Worm (Caenorhabditis elegans): ENCODE results near the gene nsy-1.

nsy-1 gene

ce11 chrII:4992977-4993376 is 29.6 kb upstream of the nsy-1 start, which contains the start of gene pigb-1:
Gene pigb-1, minus strand, starts transcription at chrII:4993077.
- TF ChIP-seq aly-2 (tag; optimal IDR thresholded peaks at IDR 0.05) (no peak), peb-1 (tag; optimal IDR thresholded peaks at IDR 0.05) (no peak), nhr-77 (tag; optimal IDR thresholded peaks at IDR 0.05) (no peak), ztf-11 (tag; optimal IDR thresholded peaks at IDR 0.05) (no peak), sma-9 (GFP tag; optimal IDR thresholded peaks at IDR 0.05) (no peak), sma-9 (tag; optimal IDR thresholded peaks at IDR 0.05) (no peak), nhr-11 (tag; optimal IDR thresholded peaks at IDR 0.05) (no peak), nhr-21 (tag; optimal IDR thresholded peaks at IDR 0.05) (no peak), C34F6.9 (tag; optimal IDR thresholded peaks at IDR 0.05) (no peak), nhr-12 (tag; optimal IDR thresholded peaks at IDR 0.05) (no peak), nhr-25 (tag; optimal IDR thresholded peaks at IDR 0.05) (no peak), nhr-237 (tag; optimal IDR thresholded peaks at IDR 0.05) (no peak), ztf-1 (GFP tag; conservative IDR thresholded peaks at IDR 0.05) (no peak), elt-3 (tag; optimal IDR thresholded peaks at IDR 0.05) (no peak), R02D3.7 (tag; optimal IDR thresholded peaks at IDR 0.05) (no peak), fos-1 (tag; optimal IDR thresholded peaks at IDR 0.05) (no peak)

- no peak for TF ChIP-seq sem-4 (tag; optimal IDR thresholded peaks at IDR 0.05)
- no peak for TF ChIP-seq alr-1 (tag; optimal IDR thresholded peaks at IDR 0.05)
- TF ChIP-seq crh-2 (tag; optimal IDR thresholded peaks at IDR 0.05), result peak; percentile 29
- TF ChIP-seq lin-13 (GFP tag; optimal IDR thresholded peaks at IDR 0.05), result peak; percentile 53
- TF ChIP-seq C34F6.9 (tag; optimal IDR thresholded peaks at IDR 0.05), result peak; percentile 82
- TF ChIP-seq nhr-10 (tag; optimal IDR thresholded peaks at IDR 0.05), result no peak
- no peak for TF ChIP-seq unc-62 (GFP tag; optimal IDR thresholded peaks at IDR 0.05)
- TF ChIP-seq elt-3 (tag; optimal IDR thresholded peaks at IDR 0.05), result no peak
- no peak for TF ChIP-seq ztf-11 (tag; optimal IDR thresholded peaks at IDR 0.05)
- no peak for TF ChIP-seq aly-2 (tag; optimal IDR thresholded peaks at IDR 0.05)
- no peak for TF ChIP-seq R02D3.7 (tag; optimal IDR thresholded peaks at IDR 0.05)
- TF ChIP-seq nhr-6 (tag; optimal IDR thresholded peaks at IDR 0.05), result no peak
- TF ChIP-seq F13H6.1 (tag; optimal IDR thresholded peaks at IDR 0.05), result peak; percentile 30
- no peak for TF ChIP-seq nhr-77 (tag; optimal IDR thresholded peaks at IDR 0.05)
- TF ChIP-seq ama-1 (optimal IDR thresholded peaks at IDR 0.05), result no peak
- TF ChIP-seq snpc-4 (tag; optimal IDR thresholded peaks at IDR 0.05), result peak; percentile 1
- TF ChIP-seq unc-55 (GFP tag; optimal IDR thresholded peaks at IDR 0.05), result peak; percentile 72
- peak in 1 of 2 experiments; percentile 70 for TF ChIP-seq lsy-2 (tag; optimal IDR thresholded peaks at IDR 0.05)
- no peak for TF ChIP-seq ztf-4 (tag; optimal IDR thresholded peaks at IDR 0.05)
- no peak for TF ChIP-seq mbf-1 (tag; optimal IDR thresholded peaks at IDR 0.05)
- TF ChIP-seq fos-1 (tag; optimal IDR thresholded peaks at IDR 0.05), result no peak
- TF ChIP-seq ceh-16 (tag; optimal IDR thresholded peaks at IDR 0.05), result no peak
- TF ChIP-seq gmeb-1 (tag; optimal IDR thresholded peaks at IDR 0.05), result peak; percentile 51
- peak; percentile 25 for TF ChIP-seq sma-9 (GFP tag; optimal IDR thresholded peaks at IDR 0.05)
- no peak for TF ChIP-seq sma-9 (tag; optimal IDR thresholded peaks at IDR 0.05)
- peak; percentile 20 for TF ChIP-seq nhr-25 (tag; optimal IDR thresholded peaks at IDR 0.05)
- peak; percentile 49 for TF ChIP-seq nhr-129 (tag; optimal IDR thresholded peaks at IDR 0.05)
- peak; percentile 4 for TF ChIP-seq sma-3 (GFP tag; optimal IDR thresholded peaks at IDR 0.05)
- TF ChIP-seq lin-39 (tag; optimal IDR thresholded peaks at IDR 0.05), result no peak
- TF ChIP-seq lin-11 (tag; optimal IDR thresholded peaks at IDR 0.05), result no peak
- no peak for TF ChIP-seq dmd-4 (tag; optimal IDR thresholded peaks at IDR 0.05)
- TF ChIP-seq ztf-1 (GFP tag; conservative IDR thresholded peaks at IDR 0.05), result no peak
- peak; percentile 3 for TF ChIP-seq blmp-1 (tag; optimal IDR thresholded peaks at IDR 0.05; ENCODE audit: insufficient read depth)
- no peak for TF ChIP-seq unc-39 (tag; optimal IDR thresholded peaks at IDR 0.05)
- no peak for TF ChIP-seq mdl-1 (tag; optimal IDR thresholded peaks at IDR 0.05)
- no peak for TF ChIP-seq peb-1 (tag; optimal IDR thresholded peaks at IDR 0.05)
Observed at ce11 chrII:4993530-4994192, 28.9 kb upstream of the nsy-1 start, which contains the start of the genes eif-1 and vps-24. Gene eif-1, minus strand, starts transcription at chrII:4993580. Gene vps-24, plus strand, starts transcription at chrII:4993998.

ce11 chrII:4994939-4995338 is 27.6 kb upstream of the nsy-1 start, which contains the start of gene rnh-1.0:
Gene rnh-1.0, plus strand, starts transcription at chrII:4995327.
- TF ChIP-seq F13H6.1 (tag; optimal IDR thresholded peaks at IDR 0.05), result no peak
- TF ChIP-seq C34F6.9 (tag; optimal IDR thresholded peaks at IDR 0.05), result peak; percentile 35
- peak; percentile 31 for TF ChIP-seq nhr-129 (tag; optimal IDR thresholded peaks at IDR 0.05)
- TF ChIP-seq nhr-77 (tag; optimal IDR thresholded peaks at IDR 0.05), result no peak

Measured in whole organism, L2 larva.